Worm (Caenorhabditis elegans): ENCODE results near the gene F29B9.5.

- TF ChIP-seq nhr-237 (tag; optimal IDR thresholded peaks at IDR 0.05) (no peak), nhr-77 (tag; optimal IDR thresholded peaks at IDR 0.05) (no peak), lin-38 (GFP tag; IDR thresholded peaks at IDR 0.05) (no peak), nhr-25 (tag; optimal IDR thresholded peaks at IDR 0.05; ENCODE audit: borderline replicate concordance, insufficient read depth) (no peak), lin-13 (GFP tag; optimal IDR thresholded peaks at IDR 0.05) (no peak), lin-29 (GFP tag; IDR thresholded peaks at IDR 0.05) (no peak), daf-19 (GFP tag; conservative IDR thresholded peaks at IDR 0.05) (no peak), nhr-41 (GFP tag; IDR thresholded peaks at IDR 0.05) (no peak), vab-7 (GFP tag; IDR thresholded peaks at IDR 0.05) (no peak), zag-1 (tag; optimal IDR thresholded peaks at IDR 0.05) (no peak), duxl-1 (tag; optimal IDR thresholded peaks at IDR 0.05; ENCODE audit: poor library complexity) (no peak), mep-1 (tag; optimal IDR thresholded peaks at IDR 0.05) (no peak)
Measured at ce11 chrIV:4637840-4638239, 14.4 kb upstream of the F29B9.5 start, which contains the start of gene F19C7.8.
